Fruit fly (Drosophila melanogaster) whole organism, embryonic: Measurements from ENCODE around the gene Reg-2.

ENCODE experiments used
- Abd-B ChIP-seq: fragments of 200-800 bp; sonication (Bioruptor generic); optimal IDR thresholded peaks from 2 replicates; lab custom pipeline; 2018; ENCODE audit warnings: missing biosample characterization, mild to moderate bottlenecking, missing genetic modification characterization, moderate library complexity
- Bdp1 ChIP-seq: fragments of 200-800 bp; sonication (Bioruptor generic); optimal IDR thresholded peaks from 3 replicates; lab custom pipeline; 2016; ENCODE audit warnings: missing biosample characterization, missing genetic modification characterization
- CG10267 ChIP-seq: fragments of 200-800 bp; sonication (Bioruptor generic); optimal IDR thresholded peaks from 2 replicates; lab custom pipeline; 2018; ENCODE audit warnings: missing biosample characterization, mild to moderate bottlenecking, missing genetic modification characterization, moderate library complexity
- CG12659 ChIP-seq: fragments of 200-800 bp; sonication (Bioruptor generic); optimal IDR thresholded peaks from 3 replicates; lab custom pipeline; 2017; ENCODE audit warnings: mild to moderate bottlenecking, missing biosample characterization, missing genetic modification reagents, missing genetic modification characterization
- CG13287 ChIP-seq: fragments of 200-800 bp; sonication (Bioruptor generic); IDR thresholded peaks from 2 replicates; pipeline ENCODE4 v1.3.6; 2022; ENCODE audit warnings: missing biosample characterization, missing genetic modification characterization; ENCODE audit not compliant: partially characterized antibody
- CG13296 ChIP-seq: fragments of 200-800 bp; sonication (Bioruptor generic); optimal IDR thresholded peaks from 3 replicates; lab custom pipeline; 2018; ENCODE audit warnings: missing biosample characterization, mild to moderate bottlenecking, missing genetic modification characterization
- CG15479 ChIP-seq: fragments of 200-800 bp; sonication (Bioruptor generic); optimal IDR thresholded peaks from 3 replicates; lab custom pipeline; 2019; ENCODE audit warnings: missing biosample characterization, mild to moderate bottlenecking, missing genetic modification characterization, moderate library complexity
- CG15696 ChIP-seq: fragments of 200-800 bp; sonication (Bioruptor generic); optimal IDR thresholded peaks from 2 replicates; lab custom pipeline; 2019; ENCODE audit warnings: missing biosample characterization, mild to moderate bottlenecking, missing genetic modification characterization, moderate library complexity
- CG17359 ChIP-seq: fragments of 200-800 bp; sonication (Bioruptor generic); optimal IDR thresholded peaks from 3 replicates; lab custom pipeline; 2018; ENCODE audit warnings: missing biosample characterization, mild to moderate bottlenecking, missing genetic modification characterization, moderate library complexity
- CG17802 ChIP-seq: fragments of 200-800 bp; sonication (Bioruptor generic); optimal IDR thresholded peaks from 2 replicates; lab custom pipeline; 2018; ENCODE audit warnings: missing biosample characterization, mild to moderate bottlenecking, missing genetic modification characterization, moderate library complexity
- CG3163 ChIP-seq: fragments of 200-800 bp; sonication (Bioruptor generic); optimal IDR thresholded peaks from 3 replicates; lab custom pipeline; 2016; ENCODE audit warnings: missing biosample characterization, missing genetic modification characterization
- CG4424 ChIP-seq: fragments of 200-800 bp; sonication (Bioruptor generic); optimal IDR thresholded peaks from 3 replicates; lab custom pipeline; 2016; ENCODE audit warnings: missing biosample characterization, missing genetic modification characterization
- CG6683 ChIP-seq: fragments of 200-800 bp; sonication (Bioruptor generic); optimal IDR thresholded peaks from 2 replicates; lab custom pipeline; 2017; ENCODE audit warnings: missing biosample characterization, mild to moderate bottlenecking, missing genetic modification characterization, missing genetic modification reagents
- CG6791 ChIP-seq: fragments of 200-800 bp; sonication (Bioruptor generic); IDR thresholded peaks from 3 replicates; pipeline ENCODE4 v1.3.6; 2022; ENCODE audit warnings: missing biosample characterization, missing genetic modification characterization; ENCODE audit not compliant: partially characterized antibody
- CG7786 ChIP-seq: fragments of 200-800 bp; sonication (Bioruptor generic); optimal IDR thresholded peaks from 2 replicates; lab custom pipeline; 2016; ENCODE audit warnings: missing biosample characterization, missing genetic modification characterization
- CG8089 ChIP-seq: fragments of 200-800 bp; sonication (Bioruptor generic); optimal IDR thresholded peaks from 3 replicates; lab custom pipeline; 2016; ENCODE audit warnings: missing biosample characterization, missing genetic modification characterization
- CTCF ChIP-seq: fragments of 200-800 bp; sonication (Bioruptor generic); optimal IDR thresholded peaks from 2 replicates; lab custom pipeline; 2017; ENCODE audit warnings: missing biosample characterization, mild to moderate bottlenecking, missing genetic modification characterization, moderate library complexity
- CoRest ChIP-seq: fragments of 200-800 bp; sonication (Bioruptor generic); optimal IDR thresholded peaks from 3 replicates; lab custom pipeline; 2018; ENCODE audit warnings: missing biosample characterization, mild to moderate bottlenecking, missing genetic modification characterization, moderate library complexity
- Deaf1 ChIP-seq: fragments of 200-800 bp; optimal IDR thresholded peaks from 3 replicates; lab custom pipeline; 2019; ENCODE audit warnings: missing biosample characterization, mild to moderate bottlenecking, missing genetic modification characterization, moderate library complexity
- Dll ChIP-seq: fragments of 200-800 bp; sonication (Bioruptor generic); IDR thresholded peaks from 4 replicates; pipeline ENCODE4 v1.3.6; 2022; ENCODE audit warnings: missing biosample characterization, missing genetic modification characterization; ENCODE audit not compliant: partially characterized antibody
- ERR ChIP-seq: fragments of 200-800 bp; sonication (Bioruptor generic); optimal IDR thresholded peaks from 2 replicates; lab custom pipeline; 2016; ENCODE audit warnings: missing biosample characterization, missing genetic modification characterization
- Hey ChIP-seq: fragments of 200-800 bp; sonication (Bioruptor generic); optimal IDR thresholded peaks from 3 replicates; lab custom pipeline; 2018; ENCODE audit warnings: missing biosample characterization, mild to moderate bottlenecking, missing genetic modification characterization
- Hmr ChIP-seq: fragments of 200-800 bp; sonication (Bioruptor generic); optimal IDR thresholded peaks from 3 replicates; lab custom pipeline; 2017; ENCODE audit warnings: mild to moderate bottlenecking, missing biosample characterization, missing genetic modification reagents, missing genetic modification characterization
- Lhr ChIP-seq: fragments of 200-800 bp; sonication (Bioruptor generic); optimal IDR thresholded peaks from 3 replicates; lab custom pipeline; 2017; ENCODE audit warnings: mild to moderate bottlenecking, missing biosample characterization, missing genetic modification reagents, missing genetic modification characterization
- Max ChIP-seq: fragments of 200-800 bp; sonication (Bioruptor generic); optimal IDR thresholded peaks from 2 replicates; lab custom pipeline; 2016; ENCODE audit warnings: missing biosample characterization, mild to moderate bottlenecking, missing genetic modification characterization
- NC2β ChIP-seq: fragments of 200-800 bp; sonication (Bioruptor generic); optimal IDR thresholded peaks from 2 replicates; lab custom pipeline; 2016; ENCODE audit warnings: missing biosample characterization, missing genetic modification characterization
- PHDP ChIP-seq: fragments of 200-800 bp; sonication (Bioruptor generic); optimal IDR thresholded peaks from 3 replicates; lab custom pipeline; 2018; ENCODE audit warnings: missing biosample characterization, mild to moderate bottlenecking, missing genetic modification characterization, moderate library complexity
- Sin3A ChIP-seq: fragments of >200 bp; optimal IDR thresholded peaks from 2 replicates; lab custom pipeline; 2018
- Spps ChIP-seq: fragments of 200-800 bp; sonication (Bioruptor generic); optimal IDR thresholded peaks from 2 replicates; lab custom pipeline; 2018; ENCODE audit warnings: missing biosample characterization, mild to moderate bottlenecking, missing genetic modification characterization
- al ChIP-seq: fragments of 200-800 bp; sonication (Bioruptor generic); IDR thresholded peaks from 2 replicates; pipeline ENCODE4 v1.3.6; 2022; ENCODE audit warnings: missing biosample characterization, missing genetic modification characterization
- ara ChIP-seq: fragments of 200-800 bp; sonication (Bioruptor generic); IDR thresholded peaks from 2 replicates; pipeline ENCODE4 v1.3.6; 2022; ENCODE audit warnings: missing biosample characterization, missing genetic modification characterization
- en ChIP-seq: fragments of 200-800 bp; sonication (Bioruptor generic); optimal IDR thresholded peaks from 2 replicates; lab custom pipeline; 2016; ENCODE audit warnings: missing biosample characterization, missing genetic modification characterization
- fd96Cb ChIP-seq: fragments of 200-800 bp; sonication (Bioruptor generic); optimal IDR thresholded peaks from 2 replicates; lab custom pipeline; 2018; ENCODE audit warnings: missing biosample characterization, mild to moderate bottlenecking, missing genetic modification characterization, moderate library complexity
- gcm ChIP-seq: fragments of 200-800 bp; sonication (Bioruptor generic); optimal IDR thresholded peaks from 2 replicates; lab custom pipeline; 2019; ENCODE audit warnings: missing biosample characterization, mild to moderate bottlenecking, missing genetic modification characterization, moderate library complexity
- ind ChIP-seq: fragments of 200-800 bp; sonication (Bioruptor generic); optimal IDR thresholded peaks from 3 replicates; lab custom pipeline; 2016; ENCODE audit warnings: missing biosample characterization, missing genetic modification characterization
- inv ChIP-seq: fragments of 200-800 bp; sonication (Bioruptor generic); IDR thresholded peaks from 2 replicates; pipeline ENCODE4 v1.3.6; 2022; ENCODE audit warnings: missing biosample characterization, missing genetic modification characterization; ENCODE audit not compliant: partially characterized antibody
- jigr1 ChIP-seq: fragments of 200-800 bp; sonication (Bioruptor generic); IDR thresholded peaks from 3 replicates; pipeline ENCODE4 v1.3.6; 2022; ENCODE audit warnings: missing biosample characterization, missing genetic modification characterization
- jing ChIP-seq: fragments of 200-800 bp; sonication (Bioruptor generic); optimal IDR thresholded peaks from 2 replicates; lab custom pipeline; 2018; ENCODE audit warnings: missing biosample characterization, mild to moderate bottlenecking, missing genetic modification characterization
- ken ChIP-seq: fragments of 200-800 bp; sonication (Bioruptor generic); IDR thresholded peaks from 3 replicates; pipeline ENCODE4 v1.3.6; 2022; ENCODE audit warnings: missing biosample characterization, missing genetic modification characterization
- nmo ChIP-seq: fragments of 200-800 bp; sonication (Bioruptor generic); optimal IDR thresholded peaks from 2 replicates; lab custom pipeline; 2018; ENCODE audit warnings: missing biosample characterization, mild to moderate bottlenecking, missing genetic modification characterization, moderate library complexity
- odd ChIP-seq: fragments of 200-800 bp; sonication (Bioruptor generic); optimal IDR thresholded peaks from 2 replicates; lab custom pipeline; 2017; ENCODE audit warnings: missing biosample characterization, mild to moderate bottlenecking, missing genetic modification characterization
- peb ChIP-seq: fragments of 200-800 bp; sonication (Bioruptor generic); IDR thresholded peaks from 2 replicates; pipeline ENCODE4 v1.3.6; 2022; ENCODE audit warnings: missing biosample characterization, missing genetic modification characterization
- pum ChIP-seq: fragments of 200-800 bp; sonication (Bioruptor generic); optimal IDR thresholded peaks from 2 replicates; lab custom pipeline; 2016; ENCODE audit warnings: missing biosample characterization, missing genetic modification characterization
- sisA ChIP-seq: fragments of 200-800 bp; sonication (Bioruptor generic); IDR thresholded peaks from 2 replicates; pipeline ENCODE4 v1.3.6; 2022; ENCODE audit warnings: missing biosample characterization, missing genetic modification characterization
- sob ChIP-seq: fragments of 200-800 bp; sonication (Bioruptor generic); IDR thresholded peaks from 2 replicates; pipeline ENCODE4 v1.3.6; 2022; ENCODE audit warnings: missing biosample characterization, missing genetic modification characterization
- stc ChIP-seq: fragments of 200-800 bp; sonication (Bioruptor generic); IDR thresholded peaks from 2 replicates; pipeline ENCODE4 v1.3.6; 2022; ENCODE audit warnings: missing biosample characterization, missing genetic modification characterization
- tna ChIP-seq: fragments of 200-800 bp; sonication (Bioruptor generic); IDR thresholded peaks from 2 replicates; pipeline ENCODE4 v1.3.6; 2022; ENCODE audit warnings: missing biosample characterization, missing genetic modification characterization; ENCODE audit not compliant: partially characterized antibody
- toy ChIP-seq: fragments of 200-800 bp; sonication (Bioruptor generic); IDR thresholded peaks from 2 replicates; pipeline ENCODE4 v1.3.6; 2022; ENCODE audit warnings: missing biosample characterization, missing genetic modification characterization
- trh ChIP-seq: fragments of 200-800 bp; sonication (Bioruptor generic); optimal IDR thresholded peaks from 2 replicates; lab custom pipeline; 2016; ENCODE audit warnings: missing biosample characterization, missing genetic modification characterization
- wek ChIP-seq: fragments of 200-800 bp; sonication (Bioruptor generic); optimal IDR thresholded peaks from 3 replicates; lab custom pipeline; 2018; ENCODE audit warnings: missing biosample characterization, mild to moderate bottlenecking, missing genetic modification characterization, moderate library complexity

Reg-2 gene

DNA sequence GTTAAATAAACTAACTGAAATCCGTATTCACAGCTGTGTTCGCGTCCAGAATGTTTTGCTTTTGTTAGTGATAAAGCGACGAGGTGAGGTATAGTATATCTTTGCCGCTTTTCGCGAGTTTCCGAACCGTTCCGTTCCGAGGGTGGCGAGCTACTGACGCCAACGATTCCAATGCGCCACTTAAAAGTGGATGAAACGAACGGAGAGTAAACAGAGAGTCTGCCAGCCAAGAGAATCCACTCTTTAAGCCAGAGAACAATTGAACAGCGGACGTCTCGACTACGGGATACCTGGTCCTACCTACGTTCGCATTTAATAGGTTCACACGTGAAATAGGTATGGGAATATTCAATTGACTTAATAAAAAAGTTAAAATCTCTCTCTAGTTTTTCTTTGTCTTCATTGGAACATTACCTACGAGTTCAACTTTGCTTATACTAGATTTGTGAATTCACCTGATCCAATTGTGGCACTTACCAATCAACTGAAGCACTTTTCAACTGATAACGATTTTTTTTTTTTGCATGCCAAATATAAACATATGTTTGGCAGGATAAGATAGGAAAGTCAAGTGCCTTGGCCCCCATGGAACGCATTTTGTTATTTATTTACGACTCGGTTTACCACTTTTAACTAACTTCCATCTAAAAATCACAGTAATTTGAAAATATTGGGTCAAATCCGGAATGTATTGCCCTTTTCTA lies 2.4 kb downstream of the Reg-2 start, which contains the start of gene CG13893 (continued):
- TF ChIP-seq Max, result no peak
- no peak for TF ChIP-seq al
- peak; percentile 5 for TF ChIP-seq CG6683 (GFP tag; lab: Kevin White, UChicago)
- peak; percentile 89 for TF ChIP-seq Deaf1 (tag; lab: Kevin White, UChicago)
- TF ChIP-seq CTCF (GFP tag; lab: Kevin White, UChicago), result peak; percentile 39
- no peak for TF ChIP-seq trh (GFP tag; lab: Kevin White, UChicago)
- TF ChIP-seq Spps, result no peak
- no peak for TF ChIP-seq ind (GFP tag; lab: Kevin White, UChicago)
- no peak for TF ChIP-seq CG15696 (tag; lab: Kevin White, UChicago)
- TF ChIP-seq wek, result no peak
- peak; percentile 58; the same call in 3 of the 4 replicates for TF ChIP-seq Dll (GFP tag; lab: Robert Waterston, UW)
- TF ChIP-seq sisA (GFP tag; lab: Robert Waterston, UW), result no peak
- no peak for TF ChIP-seq toy (GFP tag; lab: Robert Waterston, UW)
- peak; percentile 18 for TF ChIP-seq CG17359 (tag; lab: Kevin White, UChicago)
- peak; percentile 91 for TF ChIP-seq CG3163 (GFP tag; lab: Kevin White, UChicago)
- peak; percentile 70 for TF ChIP-seq CG13287 (GFP tag; lab: Robert Waterston, UW)
- TF ChIP-seq Hmr, result peak; percentile 64
- peak; percentile 48; the same call in 1 of the 2 replicates for TF ChIP-seq stc (GFP tag; lab: Robert Waterston, UW)
- TF ChIP-seq jigr1, result 0 out of 3 replicates have a peak, but pooled peaks have one; percentile 14
- no peak for TF ChIP-seq CG10267 (tag; lab: Kevin White, UChicago)
- no peak for TF ChIP-seq Bdp1 (GFP tag; lab: Kevin White, UChicago)
- TF ChIP-seq NC2β (GFP tag; lab: Kevin White, UChicago), result no peak
- no peak for TF ChIP-seq pum (GFP tag; lab: Kevin White, UChicago)
- no peak for TF ChIP-seq nmo (GFP tag; lab: Kevin White, UChicago)
- no peak for TF ChIP-seq ken (GFP tag; lab: Robert Waterston, UW)
- no peak for TF ChIP-seq jing (GFP tag; lab: Kevin White, UChicago)
- TF ChIP-seq ERR (GFP tag; lab: Kevin White, UChicago), result no peak
- TF ChIP-seq Hey (tag; lab: Kevin White, UChicago), result no peak
- TF ChIP-seq en, result no peak
- TF ChIP-seq Abd-B (GFP tag; lab: Kevin White, UChicago), result no peak
- TF ChIP-seq inv, result no peak
- peak; percentile 51; the same call in 1 of the 2 replicates for TF ChIP-seq tna (GFP tag; lab: Robert Waterston, UW)
- TF ChIP-seq odd, result no peak
- no peak for TF ChIP-seq Sin3A (lab: Kevin White, UChicago)
- no peak for TF ChIP-seq CG7786 (GFP tag; lab: Kevin White, UChicago)
- no peak for TF ChIP-seq CG15479 (GFP tag; lab: Kevin White, UChicago)
- no peak for TF ChIP-seq CG4424
- 0 out of 3 replicates have a peak, but pooled peaks have one; percentile 12 for TF ChIP-seq CG6791 (GFP tag; lab: Robert Waterston, UW)
- no peak for TF ChIP-seq gcm
- TF ChIP-seq CG17802, result no peak
- TF ChIP-seq peb (GFP tag; lab: Robert Waterston, UW), result no peak
- no peak for TF ChIP-seq PHDP (tag; lab: Kevin White, UChicago)
- TF ChIP-seq CG8089, result no peak
- no peak for TF ChIP-seq fd96Cb
- TF ChIP-seq CG12659 (GFP tag; lab: Kevin White, UChicago), result peak; percentile 10
- no peak for TF ChIP-seq Lhr
- peak; percentile 72; the same call in 1 of the 2 replicates for TF ChIP-seq sob (GFP tag; lab: Robert Waterston, UW)
- TF ChIP-seq CoRest (tag; lab: Kevin White, UChicago), result no peak
- TF ChIP-seq CG13296 (GFP tag; lab: Kevin White, UChicago), result peak; percentile 62
- no peak for TF ChIP-seq ara (GFP tag; lab: Robert Waterston, UW)
